Worm (Caenorhabditis elegans) whole organism, midembryonic: ENCODE measurements around the gene skat-1.

Source experiments
- T22C8.4 ChIP-seq: fragments of 200-800 bp; sonication (Bioruptor generic); IDR thresholded peaks from 2 replicates; pipeline ENCODE4 v1.3.6; 2022; ENCODE audit warnings: missing genetic modification characterization, missing compliant biosample characterization
- cog-1 ChIP-seq: sonication (generic microtip); optimal IDR thresholded peaks from 2 replicates; lab custom pipeline; 2016; ENCODE audit warnings: missing genetic modification characterization, missing compliant biosample characterization
- flt-1 ChIP-seq: fragments of 200-800 bp; sonication (Bioruptor generic); IDR thresholded peaks from 2 replicates; pipeline ENCODE4 v1.3.6; 2022; ENCODE audit warnings: missing genetic modification characterization, missing compliant biosample characterization
- klf-2 ChIP-seq: fragments of 200-800 bp; sonication (Bioruptor generic); conservative IDR thresholded peaks from 2 replicates; pipeline ENCODE4 v1.3.6; 2022; ENCODE audit warnings: missing genetic modification reagents, missing genetic modification characterization, missing compliant biosample characterization
- med-1 ChIP-seq: sonication (generic microtip); optimal IDR thresholded peaks from 2 replicates; lab custom pipeline; 2017; ENCODE audit warnings: missing genetic modification characterization, mild to moderate bottlenecking, missing compliant biosample characterization, antibody characterized with exemption, missing genetic modification reagents; ENCODE audit not compliant: insufficient read depth
- ref-1 ChIP-seq: fragments of 200-800 bp; sonication (Bioruptor generic); conservative IDR thresholded peaks from 2 replicates; pipeline ENCODE4 v1.3.6; 2022; ENCODE audit warnings: missing genetic modification reagents, missing genetic modification characterization, missing compliant biosample characterization
- tab-1 ChIP-seq: fragments of 200-800 bp; sonication (Bioruptor generic); IDR thresholded peaks from 2 replicates; pipeline ENCODE4 v1.3.6; 2022; ENCODE audit warnings: missing genetic modification characterization, missing compliant biosample characterization
- ztf-23 ChIP-seq: fragments of 200-800 bp; sonication (Bioruptor generic); IDR thresholded peaks from 2 replicates; pipeline ENCODE4 v1.3.6; 2022; ENCODE audit warnings: missing genetic modification reagents, missing genetic modification characterization, missing compliant biosample characterization
- ztf-29 ChIP-seq: fragments of 200-800 bp; sonication (Bioruptor generic); IDR thresholded peaks from 2 replicates; pipeline ENCODE4 v1.3.6; 2022; ENCODE audit warnings: missing genetic modification reagents, missing genetic modification characterization, missing compliant biosample characterization

DNA sequence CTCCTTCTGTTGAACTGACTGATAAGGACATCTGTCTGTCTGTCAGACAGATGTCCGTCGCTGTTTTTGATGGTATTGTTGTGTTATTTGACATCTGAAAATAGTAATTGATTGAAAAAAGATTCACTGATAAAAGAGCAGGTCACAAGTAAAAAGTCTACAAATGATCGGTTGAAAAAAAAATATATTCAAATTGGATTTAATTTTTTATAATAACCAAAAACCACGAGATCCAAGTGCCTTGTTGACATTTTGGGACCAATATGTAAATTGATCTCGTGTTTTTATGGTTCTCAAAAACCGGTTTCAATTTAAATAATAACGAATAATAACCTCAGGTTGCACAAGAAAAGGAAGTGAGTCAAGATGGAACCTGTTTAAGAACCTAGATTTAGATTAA lies 30.4 kb upstream of the skat-1 start, which contains the start of gene F59B2.13:
- no peak for TF ChIP-seq med-1 (GFP tag; lab: Kevin White, UChicago)
- TF ChIP-seq T22C8.4 (GFP tag; lab: Robert Waterston, UW), result no peak
- TF ChIP-seq klf-2, result no peak
- TF ChIP-seq ztf-29 (GFP tag; lab: Robert Waterston, UW), result no peak
- no peak for TF ChIP-seq ref-1 (GFP tag; lab: Robert Waterston, UW)
- no peak for TF ChIP-seq cog-1 (tag; lab: Kevin White, UChicago)
- no peak for TF ChIP-seq flt-1 (GFP tag; lab: Robert Waterston, UW)
- TF ChIP-seq ztf-23 (GFP tag; lab: Robert Waterston, UW), result no peak
- no peak for TF ChIP-seq tab-1 (GFP tag; lab: Robert Waterston, UW)
